Fruit fly (Drosophila melanogaster) whole organism, adult: ENCODE data around the gene ND-24.

Experiments
- CG11617 ChIP-seq: fragments of 200-800 bp; sonication (Bioruptor generic); optimal IDR thresholded peaks from 2 replicates; lab custom pipeline; 2017; ENCODE audit warnings: mild to moderate bottlenecking, missing biosample characterization, missing genetic modification reagents, missing genetic modification characterization
- CG12768 ChIP-seq: fragments of 200-800 bp; sonication (Bioruptor generic); optimal IDR thresholded peaks from 2 replicates; lab custom pipeline; 2017; ENCODE audit warnings: missing biosample characterization, missing genetic modification characterization, mild to moderate bottlenecking, moderate library complexity, missing genetic modification reagents
- Crg-1 ChIP-seq: fragments of 200-800 bp; sonication (Bioruptor generic); optimal IDR thresholded peaks from 2 replicates; lab custom pipeline; 2016; ENCODE audit warnings: missing biosample characterization, missing genetic modification characterization
- Hr96 ChIP-seq: fragments of 200-800 bp; sonication (Bioruptor generic); optimal IDR thresholded peaks from 2 replicates; lab custom pipeline; 2016; ENCODE audit warnings: missing biosample characterization, missing genetic modification characterization
- bab1 ChIP-seq: fragments of 200-800 bp; sonication (Bioruptor generic); optimal IDR thresholded peaks from 3 replicates; lab custom pipeline; 2019; ENCODE audit warnings: missing biosample characterization, mild to moderate bottlenecking, missing genetic modification characterization, moderate library complexity
- cic ChIP-seq: fragments of 200-800 bp; sonication (Bioruptor generic); optimal IDR thresholded peaks from 2 replicates; lab custom pipeline; 2017; ENCODE audit warnings: missing biosample characterization, mild to moderate bottlenecking, missing genetic modification characterization, moderate library complexity
- kay ChIP-seq: fragments of 200-800 bp; sonication (Bioruptor generic); peaks from one replicate; lab custom pipeline; 2016; ENCODE audit warnings: missing biosample characterization, missing genetic modification characterization, borderline replicate concordance
- tj ChIP-seq: fragments of 200-800 bp; sonication (Bioruptor generic); optimal IDR thresholded peaks from 3 replicates; lab custom pipeline; 2017; ENCODE audit warnings: missing biosample characterization, mild to moderate bottlenecking, missing genetic modification characterization, moderate library complexity
- toe ChIP-seq: fragments of 200-800 bp; sonication (Bioruptor generic); optimal IDR thresholded peaks from 2 replicates; lab custom pipeline; 2016; ENCODE audit warnings: missing biosample characterization, missing genetic modification characterization

DNA sequence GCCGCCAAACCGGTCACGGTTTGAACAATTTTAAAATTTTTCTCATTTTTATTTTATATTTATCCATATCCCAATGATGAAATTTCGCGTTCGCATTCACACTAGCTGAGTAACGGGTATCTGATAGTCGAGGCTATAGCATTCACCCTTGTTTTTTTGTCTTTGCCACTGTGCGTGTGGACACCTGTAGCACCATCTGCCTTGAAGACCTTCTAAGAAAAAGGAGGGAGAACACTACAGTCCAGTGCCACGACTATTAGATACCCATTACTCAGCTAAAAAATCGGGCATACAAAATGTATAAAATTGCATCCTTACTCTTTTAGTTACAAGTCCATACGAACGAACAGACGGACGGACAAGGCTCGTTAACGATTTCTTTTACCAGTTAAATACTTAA is 9.7 kb upstream of the ND-24 start:
- no peak for TF ChIP-seq CG12768 (GFP tag; lab: Kevin White, UChicago)
- TF ChIP-seq kay (GFP tag; lab: Kevin White, UChicago) = no peak
- no peak for TF ChIP-seq CG11617 (GFP tag; lab: Kevin White, UChicago)
- no peak for TF ChIP-seq bab1 (GFP tag; lab: Kevin White, UChicago)
- TF ChIP-seq Hr96 (GFP tag; lab: Kevin White, UChicago) = no peak
- no peak for TF ChIP-seq Crg-1 (GFP tag; lab: Kevin White, UChicago)
- TF ChIP-seq cic (GFP tag; lab: Kevin White, UChicago) = no peak
- no peak for TF ChIP-seq toe (GFP tag; lab: Kevin White, UChicago)
- no peak for TF ChIP-seq tj
